Fruit fly (Drosophila melanogaster) whole organism, wandering third instar larva: ENCODE measurements around the gene Hand.
A peak's percentile ranks its signal among the peaks of the same experiment; 100 is the strongest.

ENCODE experiments used
- Abd-B ChIP-seq: fragments of >200 bp; optimal IDR thresholded peaks from 2 replicates; lab custom pipeline; 2017; ENCODE audit warnings: missing biosample characterization, missing genetic modification characterization
- CG32264 ChIP-seq: fragments of 200-800 bp; sonication (Bioruptor generic); optimal IDR thresholded peaks from 2 replicates; lab custom pipeline; 2016; ENCODE audit warnings: missing biosample characterization, missing genetic modification characterization
- CG9705 ChIP-seq: fragments of 200-800 bp; sonication (Bioruptor generic); optimal IDR thresholded peaks from 2 replicates; lab custom pipeline; 2018; ENCODE audit warnings: missing biosample characterization, mild to moderate bottlenecking, missing genetic modification characterization
- CrebA ChIP-seq: fragments of 200-800 bp; sonication (Bioruptor generic); optimal IDR thresholded peaks from 2 replicates; lab custom pipeline; 2016; ENCODE audit warnings: missing biosample characterization, mild to moderate bottlenecking, missing genetic modification characterization, borderline replicate concordance
- Dfd ChIP-seq: fragments of >200 bp; optimal IDR thresholded peaks from 2 replicates; lab custom pipeline; 2017; ENCODE audit warnings: missing biosample characterization, missing genetic modification characterization
- Dif ChIP-seq: fragments of 200-275, 200-300 bp; sonication (Bioruptor generic); optimal IDR thresholded peaks from 2 replicates; lab custom pipeline; 2018; ENCODE audit warnings: missing biosample characterization, missing genetic modification characterization; ENCODE audit not compliant: partially characterized antibody
- GATAd ChIP-seq: sonication (Bioruptor generic); optimal IDR thresholded peaks from 2 replicates; lab custom pipeline; 2016; ENCODE audit warnings: missing biosample characterization, missing genetic modification characterization
- HLH106 ChIP-seq: fragments of 200-800 bp; optimal IDR thresholded peaks from 3 replicates; lab custom pipeline; 2019; ENCODE audit warnings: missing biosample characterization, mild to moderate bottlenecking, missing genetic modification characterization, moderate library complexity
- Hnf4 ChIP-seq: fragments of 200-800 bp; sonication (Bioruptor generic); optimal IDR thresholded peaks from 2 replicates; lab custom pipeline; 2016; ENCODE audit warnings: missing biosample characterization, mild to moderate bottlenecking, missing genetic modification characterization
- Hr78 ChIP-seq: fragments of >200 bp; optimal IDR thresholded peaks from 2 replicates; lab custom pipeline; 2017; ENCODE audit warnings: missing biosample characterization, missing genetic modification characterization
- Hr83 ChIP-seq: fragments of 200-300 bp; sonication (Bioruptor generic); optimal IDR thresholded peaks from 2 replicates; lab custom pipeline; 2016; ENCODE audit warnings: missing biosample characterization, mild to moderate bottlenecking, missing genetic modification characterization, moderate library complexity; ENCODE audit not compliant: poor library complexity, severe bottlenecking
- Jra ChIP-seq: sonication (Bioruptor generic); optimal IDR thresholded peaks from 2 replicates; lab custom pipeline; 2016; ENCODE audit warnings: missing biosample characterization, missing genetic modification characterization
- Mio ChIP-seq: sonication (Bioruptor generic); optimal IDR thresholded peaks from 2 replicates; lab custom pipeline; 2016; ENCODE audit warnings: missing biosample characterization, missing genetic modification characterization
- Myc ChIP-seq: fragments of >200 bp; optimal IDR thresholded peaks from 2 replicates; lab custom pipeline; 2017
- N ChIP-seq: fragments of >200 bp; optimal IDR thresholded peaks from 2 replicates; lab custom pipeline; 2018; ENCODE audit warnings: missing biosample characterization, missing external identifiers, missing genetic modification characterization
- OdsH ChIP-seq: fragments of 200-800 bp; sonication (Bioruptor generic); optimal IDR thresholded peaks from 2 replicates; lab custom pipeline; 2016; ENCODE audit warnings: missing biosample characterization, mild to moderate bottlenecking, missing genetic modification characterization
- Rel ChIP-seq, 2 experiments: fragments of 200-800 bp; sonication (Bioruptor generic) in 1 of 2; optimal IDR thresholded peaks; 2 replicates in 1 of 2; 3 replicates in 1 of 2; lab custom pipeline; 2016 to 2019; ENCODE audit warnings: mild to moderate bottlenecking in 2 of 2, missing biosample characterization in 2 of 2, missing genetic modification characterization in 2 of 2, moderate library complexity in 1 of 2
- Sp1 ChIP-seq: fragments of 200-800 bp; sonication (Bioruptor generic); optimal IDR thresholded peaks from 3 replicates; lab custom pipeline; 2019; ENCODE audit warnings: missing biosample characterization, mild to moderate bottlenecking, missing genetic modification characterization, moderate library complexity
- Vsx2 ChIP-seq: fragments of 200-300, 225-300 bp; sonication (Bioruptor generic); optimal IDR thresholded peaks from 2 replicates; lab custom pipeline; 2018; ENCODE audit warnings: missing biosample characterization, missing genetic modification characterization; ENCODE audit not compliant: partially characterized antibody
- brk ChIP-seq: fragments of 200-800 bp; sonication (Bioruptor generic); optimal IDR thresholded peaks from 2 replicates; lab custom pipeline; 2016; ENCODE audit warnings: missing biosample characterization, mild to moderate bottlenecking, missing genetic modification characterization
- dl ChIP-seq, 2 experiments: fragments of 175-275, 200-275 bp in 1 of 2; fragments of 200-275 bp in 1 of 2; sonication (Bioruptor generic); optimal IDR thresholded peaks; lab custom pipeline; 2018; ENCODE audit warnings: mild to moderate bottlenecking in 2 of 2, missing biosample characterization in 2 of 2, missing genetic modification characterization in 2 of 2, moderate library complexity in 2 of 2; ENCODE audit not compliant: partially characterized antibody in 2 of 2, insufficient read depth in 1 of 2
- dmrt93B ChIP-seq: fragments of 200-800 bp; sonication (Bioruptor generic); optimal IDR thresholded peaks from 2 replicates; lab custom pipeline; 2018; ENCODE audit warnings: missing biosample characterization, mild to moderate bottlenecking, missing genetic modification characterization
- dsf ChIP-seq: sonication (Bioruptor generic); optimal IDR thresholded peaks from 2 replicates; lab custom pipeline; 2016; ENCODE audit warnings: missing biosample characterization, missing genetic modification characterization, borderline replicate concordance
- ey ChIP-seq: fragments of 200-800 bp; sonication (Bioruptor generic); optimal IDR thresholded peaks from 2 replicates; lab custom pipeline; 2016; ENCODE audit warnings: missing biosample characterization, missing genetic modification characterization
- foxo ChIP-seq, 2 experiments: fragments of 200-800 bp; sonication (Bioruptor generic); optimal IDR thresholded peaks; 2 replicates in 1 of 2; 3 replicates in 1 of 2; lab custom pipeline; 2016 to 2017; ENCODE audit warnings: missing biosample characterization in 2 of 2, missing genetic modification characterization in 2 of 2
- fru ChIP-seq: fragments of 200-800 bp; sonication (Bioruptor generic); optimal IDR thresholded peaks from 3 replicates; lab custom pipeline; 2016; ENCODE audit warnings: missing biosample characterization, mild to moderate bottlenecking, missing genetic modification characterization
- h ChIP-seq: fragments of 200-800 bp; sonication (Bioruptor generic); optimal IDR thresholded peaks from 3 replicates; lab custom pipeline; 2016; ENCODE audit warnings: missing biosample characterization, mild to moderate bottlenecking, missing genetic modification characterization
- jim ChIP-seq: fragments of 175-275, 200-325 bp; sonication (Bioruptor generic); optimal IDR thresholded peaks from 2 replicates; lab custom pipeline; 2016; ENCODE audit warnings: missing biosample characterization, mild to moderate bottlenecking, missing genetic modification characterization
- lola ChIP-seq: fragments of >200 bp; optimal IDR thresholded peaks from 2 replicates; lab custom pipeline; 2017; ENCODE audit warnings: missing biosample characterization, missing genetic modification characterization
- pan ChIP-seq: fragments of >200 bp; optimal IDR thresholded peaks from 2 replicates; lab custom pipeline; 2017
- psq ChIP-seq: fragments of 200-800 bp; sonication (Bioruptor generic); optimal IDR thresholded peaks from 3 replicates; lab custom pipeline; 2017; ENCODE audit warnings: missing biosample characterization, mild to moderate bottlenecking, missing genetic modification characterization, moderate library complexity
- rgr ChIP-seq: fragments of 200-800 bp; sonication (Bioruptor generic); optimal IDR thresholded peaks from 3 replicates; lab custom pipeline; 2016; ENCODE audit warnings: missing biosample characterization, mild to moderate bottlenecking, missing genetic modification characterization
- sage ChIP-seq: fragments of 200-800 bp; sonication (Bioruptor generic); optimal IDR thresholded peaks from 2 replicates; lab custom pipeline; 2016; ENCODE audit warnings: missing biosample characterization, mild to moderate bottlenecking, missing genetic modification characterization
- sv ChIP-seq: fragments of 200-800 bp; sonication (Bioruptor generic); optimal IDR thresholded peaks from 3 replicates; lab custom pipeline; 2016; ENCODE audit warnings: missing biosample characterization, missing genetic modification characterization
- tai ChIP-seq: sonication (Bioruptor generic); optimal IDR thresholded peaks from 2 replicates; lab custom pipeline; 2016; ENCODE audit warnings: missing biosample characterization, missing genetic modification characterization
- usp ChIP-seq: fragments of >200 bp; optimal IDR thresholded peaks from 2 replicates; lab custom pipeline; 2017; ENCODE audit warnings: missing biosample characterization, missing genetic modification characterization
- woc ChIP-seq: sonication (Bioruptor generic); optimal IDR thresholded peaks from 2 replicates; lab custom pipeline; 2016; ENCODE audit warnings: missing biosample characterization, mild to moderate bottlenecking, missing genetic modification characterization

Gene Hand

DNA sequence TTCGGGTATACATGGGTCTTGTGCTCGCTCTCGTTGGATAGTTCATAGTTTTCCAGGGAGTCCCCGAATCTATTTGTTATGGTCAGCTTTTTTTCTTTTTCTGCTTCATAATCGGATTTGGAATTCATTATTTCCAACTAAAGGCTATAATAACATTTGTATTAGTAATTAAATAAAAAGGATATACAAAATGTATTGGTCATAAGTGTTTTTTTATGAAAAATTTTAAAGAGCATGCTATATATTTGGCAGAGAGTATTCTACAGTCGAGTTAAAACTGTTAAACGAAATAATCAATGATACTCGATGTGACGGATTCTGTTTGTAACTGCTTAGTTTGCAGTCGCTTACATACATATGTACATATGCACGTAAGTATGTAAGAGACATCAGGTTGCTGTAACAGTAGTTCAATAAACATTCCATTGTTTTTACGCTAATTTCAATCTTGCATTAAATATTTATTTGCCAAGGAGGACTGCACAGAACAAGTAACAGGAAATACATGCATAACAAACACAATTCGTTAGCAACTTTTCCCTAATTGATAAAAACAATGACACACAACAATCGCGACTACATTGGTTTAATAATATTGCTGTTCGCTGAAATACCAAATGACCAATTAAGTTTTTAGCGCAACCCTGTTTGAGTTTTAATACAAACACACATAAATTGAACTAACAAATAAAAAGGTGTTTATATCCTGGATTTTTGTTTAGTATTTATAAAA is 4.1 kb upstream of the Hand start:
- TF ChIP-seq lola (no peak), sage (GFP tag; lab: Kevin White, UChicago) (peak; percentile 37)

DNA sequence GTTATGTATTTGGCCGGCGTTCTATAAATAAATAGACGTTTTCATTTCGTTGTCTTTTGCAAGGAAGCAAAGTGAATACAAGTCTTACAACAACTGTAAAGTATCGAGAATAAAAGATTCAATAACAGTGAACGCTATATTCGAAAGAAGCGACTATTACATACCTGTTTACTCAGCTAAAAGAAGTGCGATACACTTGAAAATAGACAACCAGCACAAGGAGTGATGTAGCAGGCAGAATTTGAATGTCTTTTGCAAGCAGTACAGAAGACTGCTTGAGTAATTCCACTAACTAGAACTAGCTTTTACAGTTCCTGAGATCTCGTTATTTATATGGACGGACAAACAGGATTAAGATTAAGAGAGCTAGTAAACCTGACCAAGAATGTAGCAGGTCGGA is 3.1 kb upstream of the Hand start:
- no peak for TF ChIP-seq dmrt93B
- peak; percentile 33 for TF ChIP-seq N (GFP tag; lab: Kevin White, UChicago)
- TF ChIP-seq GATAd (GFP tag; lab: Kevin White, UChicago): no peak
- TF ChIP-seq usp: no peak
- no peak for TF ChIP-seq Abd-B (GFP tag; lab: Kevin White, UChicago)
- TF ChIP-seq Dif (GFP tag; lab: Kevin White, UChicago): peak; percentile 72
- no peak for TF ChIP-seq Rel (GFP tag; optimal IDR thresholded peaks at IDR 0.05; lab: Kevin White, UChicago)
- no peak for TF ChIP-seq Rel (tag; optimal IDR thresholded peaks at IDR 0.05; lab: Kevin White, UChicago)
- TF ChIP-seq fru: no peak
- TF ChIP-seq brk (GFP tag; lab: Kevin White, UChicago): no peak
- TF ChIP-seq foxo (GFP tag; optimal IDR thresholded peaks at IDR 0.05; lab: Kevin White, UChicago): no peak
- no peak for TF ChIP-seq sage (GFP tag; lab: Kevin White, UChicago)
- TF ChIP-seq woc (GFP tag; lab: Kevin White, UChicago): no peak
- no peak for TF ChIP-seq HLH106 (tag; lab: Kevin White, UChicago)
- no peak for TF ChIP-seq Hr83 (GFP tag; lab: Kevin White, UChicago)
- TF ChIP-seq Hr78 (GFP tag; lab: Kevin White, UChicago): no peak
- TF ChIP-seq dl (GFP tag; optimal IDR thresholded peaks at IDR 0.05; lab: Kevin White, UChicago; ENCODE audit: insufficient read depth in 1 of 2, partially characterized antibody in 2 of 2): no peak
- no peak for TF ChIP-seq sv (GFP tag; lab: Kevin White, UChicago)
- TF ChIP-seq psq: no peak

dm6 chr2L:10292066-10292560 is 3.1 kb downstream of the Hand start, which contains the start of gene Ufd4:
Ufd4 (minus strand) TSS chr2L:10292365.
- TF ChIP-seq jim (GFP tag; lab: Kevin White, UChicago): no peak
- TF ChIP-seq Hr78 (GFP tag; lab: Kevin White, UChicago): no peak
- TF ChIP-seq ey (GFP tag; lab: Kevin White, UChicago): no peak
- no peak for TF ChIP-seq pan (lab: Kevin White, UChicago)
- no peak for TF ChIP-seq N (GFP tag; lab: Kevin White, UChicago)
- TF ChIP-seq rgr (GFP tag; lab: Kevin White, UChicago): no peak
- TF ChIP-seq Rel (GFP tag; optimal IDR thresholded peaks at IDR 0.05; lab: Kevin White, UChicago): no peak
- no peak for TF ChIP-seq Rel (tag; optimal IDR thresholded peaks at IDR 0.05; lab: Kevin White, UChicago)
- no peak for TF ChIP-seq psq
- no peak for TF ChIP-seq woc (GFP tag; lab: Kevin White, UChicago)
- TF ChIP-seq h: no peak
- TF ChIP-seq brk (GFP tag; lab: Kevin White, UChicago): no peak
- TF ChIP-seq Abd-B (GFP tag; lab: Kevin White, UChicago): no peak
- TF ChIP-seq Jra (GFP tag; lab: Kevin White, UChicago): no peak
- TF ChIP-seq sv (GFP tag; lab: Kevin White, UChicago): peak; percentile 44
- no peak for TF ChIP-seq dsf (GFP tag; lab: Kevin White, UChicago)
- TF ChIP-seq Dif (GFP tag; lab: Kevin White, UChicago): no peak
- peak; percentile 32 for TF ChIP-seq CG9705
- TF ChIP-seq dl (GFP tag; optimal IDR thresholded peaks at IDR 0.05; lab: Kevin White, UChicago; ENCODE audit: insufficient read depth in 1 of 2, partially characterized antibody in 2 of 2): no peak
- no peak for TF ChIP-seq Sp1 (GFP tag; lab: Kevin White, UChicago)
- no peak for TF ChIP-seq Hnf4 (GFP tag; lab: Kevin White, UChicago)
- no peak for TF ChIP-seq Dfd
- no peak for TF ChIP-seq GATAd (GFP tag; lab: Kevin White, UChicago)
- TF ChIP-seq tai (GFP tag; lab: Kevin White, UChicago): no peak
- no peak for TF ChIP-seq usp
- no peak for TF ChIP-seq Vsx2 (GFP tag; lab: Kevin White, UChicago)
- peak; percentile 70 for TF ChIP-seq Hr83 (GFP tag; lab: Kevin White, UChicago)
- TF ChIP-seq CrebA: no peak
- no peak for TF ChIP-seq fru
- TF ChIP-seq dmrt93B: no peak
- TF ChIP-seq CG32264 (GFP tag; lab: Kevin White, UChicago): peak; percentile 36
- TF ChIP-seq OdsH: peak; percentile 37
- TF ChIP-seq Myc (lab: Kevin White, UChicago): no peak
- no peak for TF ChIP-seq Mio (GFP tag; lab: Kevin White, UChicago)
